Worm (Caenorhabditis elegans) whole organism, L1 larva: ENCODE measurements around the gene C02B8.1.

Source experiments
- C04F5.9 ChIP-seq: sonication (generic microtip); optimal IDR thresholded peaks from 2 replicates; lab custom pipeline; 2016; ENCODE audit warnings: missing genetic modification characterization, missing compliant biosample characterization
- C16A3.4 ChIP-seq: fragments of 150-350 bp; optimal IDR thresholded peaks from 2 replicates; lab custom pipeline; 2014; ENCODE audit warnings: missing biosample characterization, missing genetic modification characterization
- C34B4.2 ChIP-seq: sonication (generic microtip); optimal IDR thresholded peaks from 2 replicates; lab custom pipeline; 2017; ENCODE audit warnings: mild to moderate bottlenecking, missing genetic modification characterization, missing compliant biosample characterization
- F16B12.6 ChIP-seq: fragments of 150-350 bp; optimal IDR thresholded peaks from 2 replicates; lab custom pipeline; 2014; ENCODE audit warnings: missing biosample characterization, missing genetic modification characterization
- aha-1 ChIP-seq: fragments of 150-350 bp; optimal IDR thresholded peaks from 2 replicates; lab custom pipeline; 2014; ENCODE audit warnings: missing biosample characterization, missing genetic modification characterization
- alr-1 ChIP-seq: fragments of 200-800 bp; sonication (Bioruptor generic); optimal IDR thresholded peaks from 2 replicates; lab custom pipeline; 2018; ENCODE audit warnings: borderline replicate concordance, mild to moderate bottlenecking, missing genetic modification characterization, missing compliant biosample characterization
- ama-1 ChIP-seq: fragments of 150-350 bp; optimal IDR thresholded peaks from 2 replicates; lab custom pipeline; 2014
- blmp-1 ChIP-seq: fragments of 150-350 bp; optimal IDR thresholded peaks from 2 replicates; lab custom pipeline; 2014; ENCODE audit warnings: missing biosample characterization, missing genetic modification characterization
- ceh-63 ChIP-seq: fragments of 200-800 bp; sonication (Bioruptor generic); optimal IDR thresholded peaks from 2 replicates; lab custom pipeline; 2018; ENCODE audit warnings: mild to moderate bottlenecking, missing genetic modification characterization, missing compliant biosample characterization
- ceh-82 ChIP-seq, 3 experiments: fragments of 150-350 bp in 1 of 3; sonication (generic microtip) in 2 of 3; optimal IDR thresholded peaks; 2 replicates each; lab custom pipeline; 2014 to 2017; ENCODE audit warnings: missing biosample characterization in 3 of 3, missing genetic modification characterization in 3 of 3
- ceh-88 ChIP-seq: fragments of 200-800 bp; sonication (Bioruptor generic); IDR thresholded peaks from 2 replicates; pipeline ENCODE4 v1.3.6; 2022; ENCODE audit warnings: missing genetic modification characterization, missing compliant biosample characterization
- ces-1 ChIP-seq: fragments of 150-350 bp; optimal IDR thresholded peaks from 2 replicates; lab custom pipeline; 2014; ENCODE audit warnings: missing biosample characterization, missing genetic modification reagents, missing genetic modification characterization
- efl-1 ChIP-seq, 4 experiments: fragments of 150-350 bp; optimal IDR thresholded peaks in 3 of 4; peaks in 1 of 4; 1 replicate in 1 of 4; 2 replicates in 3 of 4; lab custom pipeline; 2014; ENCODE audit warnings: missing biosample characterization in 2 of 4, missing genetic modification characterization in 2 of 4, missing genetic modification reagents in 2 of 4
- efl-3 ChIP-seq: fragments of 200-800 bp; sonication (Bioruptor generic); optimal IDR thresholded peaks from 2 replicates; lab custom pipeline; 2018; ENCODE audit warnings: mild to moderate bottlenecking, missing genetic modification characterization, missing compliant biosample characterization
- egl-13 ChIP-seq: sonication (generic microtip); optimal IDR thresholded peaks from 2 replicates; lab custom pipeline; 2016; ENCODE audit warnings: missing genotype, missing genetic modification reagents, missing genetic modification characterization, missing compliant biosample characterization
- elt-2 ChIP-seq: sonication (generic microtip); optimal IDR thresholded peaks from 2 replicates; lab custom pipeline; 2016; ENCODE audit warnings: missing genetic modification characterization, mild to moderate bottlenecking, inconsistent platforms, missing compliant biosample characterization, missing genetic modification reagents
- grh-1 ChIP-seq: fragments of 200-800 bp; sonication (Bioruptor generic); IDR thresholded peaks from 2 replicates; pipeline ENCODE4 v1.3.6; 2022; ENCODE audit warnings: missing genetic modification reagents, missing genetic modification characterization, missing compliant biosample characterization
- hpl-2 ChIP-seq: fragments of 150-350 bp; optimal IDR thresholded peaks from 2 replicates; lab custom pipeline; 2014; ENCODE audit warnings: missing biosample characterization, missing genetic modification reagents, missing genetic modification characterization
- irx-1 ChIP-seq: sonication (generic microtip); optimal IDR thresholded peaks from 2 replicates; lab custom pipeline; 2016; ENCODE audit warnings: missing genetic modification characterization, missing compliant biosample characterization
- jun-1 ChIP-seq: fragments of 150-350 bp; optimal IDR thresholded peaks from 2 replicates; lab custom pipeline; 2014; ENCODE audit warnings: missing biosample characterization, missing genetic modification reagents, missing genetic modification characterization
- lin-13 ChIP-seq: fragments of 150-350 bp; optimal IDR thresholded peaks from 2 replicates; lab custom pipeline; 2014; ENCODE audit warnings: missing biosample characterization, missing genetic modification reagents, missing genetic modification characterization
- lin-14 ChIP-seq: fragments of 200-800 bp; sonication (Bioruptor generic); optimal IDR thresholded peaks from 2 replicates; lab custom pipeline; 2018; ENCODE audit warnings: mild to moderate bottlenecking, missing genetic modification characterization, moderate library complexity, missing compliant biosample characterization
- lin-39 ChIP-seq: fragments of 150-350 bp; optimal IDR thresholded peaks from 2 replicates; lab custom pipeline; 2014; ENCODE audit warnings: missing biosample characterization, missing genetic modification reagents, missing genetic modification characterization
- lir-3 ChIP-seq: sonication (generic microtip); optimal IDR thresholded peaks from 2 replicates; lab custom pipeline; 2016; ENCODE audit warnings: mild to moderate bottlenecking, missing genetic modification characterization, moderate library complexity, missing compliant biosample characterization; ENCODE audit not compliant: poor library complexity
- lsy-2 ChIP-seq, 2 experiments: fragments of 150-350 bp; optimal IDR thresholded peaks; 2 replicates each; lab custom pipeline; 2014; ENCODE audit warnings: missing biosample characterization in 2 of 2, missing genetic modification characterization in 2 of 2
- mdl-1 ChIP-seq, 2 experiments: fragments of 150-350 bp; optimal IDR thresholded peaks; 2 replicates each; lab custom pipeline; 2014 to 2017; ENCODE audit warnings: missing biosample characterization in 2 of 2, missing genetic modification characterization in 2 of 2, inconsistent platforms in 1 of 2
- mef-2 ChIP-seq: fragments of 150-350 bp; optimal IDR thresholded peaks from 2 replicates; lab custom pipeline; 2014; ENCODE audit warnings: missing biosample characterization, missing genetic modification characterization
- mep-1 ChIP-seq: fragments of 150-350 bp; optimal IDR thresholded peaks from 2 replicates; lab custom pipeline; 2014; ENCODE audit warnings: missing biosample characterization, missing genetic modification characterization
- nhr-11 ChIP-seq: fragments of 150-350 bp; optimal IDR thresholded peaks from 2 replicates; lab custom pipeline; 2014; ENCODE audit warnings: missing biosample characterization, missing genetic modification characterization
- nhr-12 ChIP-seq: sonication (generic microtip); optimal IDR thresholded peaks from 2 replicates; lab custom pipeline; 2017; ENCODE audit warnings: missing biosample characterization, missing genetic modification characterization
- nhr-20 ChIP-seq: sonication (generic microtip); optimal IDR thresholded peaks from 2 replicates; lab custom pipeline; 2016; ENCODE audit warnings: mild to moderate bottlenecking, missing genetic modification characterization, missing compliant biosample characterization
- nhr-47 ChIP-seq: sonication (generic microtip); optimal IDR thresholded peaks from 2 replicates; lab custom pipeline; 2016; ENCODE audit warnings: mild to moderate bottlenecking, missing genetic modification characterization, moderate library complexity, missing compliant biosample characterization
- nhr-71 ChIP-seq: sonication (generic microtip); optimal IDR thresholded peaks from 2 replicates; lab custom pipeline; 2016; ENCODE audit warnings: mild to moderate bottlenecking, missing genetic modification characterization, moderate library complexity, missing compliant biosample characterization
- nhr-77 ChIP-seq: fragments of 150-350 bp; optimal IDR thresholded peaks from 2 replicates; lab custom pipeline; 2014; ENCODE audit warnings: missing biosample characterization, missing genetic modification characterization
- pag-3 ChIP-seq: sonication (generic microtip); optimal IDR thresholded peaks from 2 replicates; lab custom pipeline; 2017; ENCODE audit warnings: missing genetic modification characterization, mild to moderate bottlenecking, missing compliant biosample characterization, antibody characterized with exemption, borderline replicate concordance; ENCODE audit not compliant: insufficient read depth
- pax-3 ChIP-seq: fragments of 200-800 bp; sonication (Bioruptor generic); optimal IDR thresholded peaks from 2 replicates; lab custom pipeline; 2018; ENCODE audit warnings: mild to moderate bottlenecking, missing genetic modification characterization, moderate library complexity, missing compliant biosample characterization
- pqm-1 ChIP-seq: sonication (generic microtip); optimal IDR thresholded peaks from 3 replicates; lab custom pipeline; 2017; ENCODE audit warnings: missing biosample characterization, missing genetic modification characterization
- rnt-1 ChIP-seq: sonication (generic microtip); optimal IDR thresholded peaks from 2 replicates; lab custom pipeline; 2016; ENCODE audit warnings: mild to moderate bottlenecking, missing genetic modification characterization, moderate library complexity, missing compliant biosample characterization
- skn-1 ChIP-seq: fragments of 150-350 bp; optimal IDR thresholded peaks from 2 replicates; lab custom pipeline; 2014; ENCODE audit warnings: missing biosample characterization, missing genetic modification characterization
- snu-23 ChIP-seq: sonication (generic microtip); optimal IDR thresholded peaks from 2 replicates; lab custom pipeline; 2016; ENCODE audit warnings: missing genetic modification characterization, missing compliant biosample characterization
- sox-4 ChIP-seq: sonication (generic microtip); optimal IDR thresholded peaks from 2 replicates; lab custom pipeline; 2016; ENCODE audit warnings: missing genetic modification characterization, missing compliant biosample characterization
- sptf-1 ChIP-seq: fragments of 150-350 bp; optimal IDR thresholded peaks from 2 replicates; lab custom pipeline; 2014; ENCODE audit warnings: missing biosample characterization, missing genetic modification characterization
- swsn-7 ChIP-seq: sonication (generic microtip); optimal IDR thresholded peaks from 2 replicates; lab custom pipeline; 2016; ENCODE audit warnings: missing genetic modification characterization, missing compliant biosample characterization
- unc-130 ChIP-seq: fragments of 150-350 bp; optimal IDR thresholded peaks from 2 replicates; lab custom pipeline; 2017; ENCODE audit warnings: missing biosample characterization, missing genetic modification characterization, inconsistent platforms
- unc-62 ChIP-seq: fragments of 150-350 bp; optimal IDR thresholded peaks from 2 replicates; lab custom pipeline; 2014; ENCODE audit warnings: missing biosample characterization, missing genetic modification reagents, missing genetic modification characterization
- unc-86 ChIP-seq: sonication (generic microtip); optimal IDR thresholded peaks from 2 replicates; lab custom pipeline; 2016; ENCODE audit warnings: missing genetic modification characterization, missing compliant biosample characterization
- unc-98 ChIP-seq: fragments of 200-800 bp; sonication (Bioruptor generic); IDR thresholded peaks from 2 replicates; pipeline ENCODE4 v1.3.6; 2022; ENCODE audit warnings: missing genetic modification characterization, missing compliant biosample characterization
- xbp-1 ChIP-seq: sonication (generic microtip); optimal IDR thresholded peaks from 2 replicates; lab custom pipeline; 2016; ENCODE audit warnings: missing genetic modification characterization, missing compliant biosample characterization
- zag-1 ChIP-seq: fragments of 150-350 bp; optimal IDR thresholded peaks from 2 replicates; lab custom pipeline; 2014; ENCODE audit warnings: missing biosample characterization, missing genetic modification characterization
- ztf-11 ChIP-seq, 2 experiments: sonication (generic microtip); optimal IDR thresholded peaks; 2 replicates each; lab custom pipeline; 2016 to 2017; ENCODE audit warnings: missing genetic modification characterization in 2 of 2, missing biosample characterization in 1 of 2, missing compliant biosample characterization in 1 of 2

C02B8.1 gene

DNA sequence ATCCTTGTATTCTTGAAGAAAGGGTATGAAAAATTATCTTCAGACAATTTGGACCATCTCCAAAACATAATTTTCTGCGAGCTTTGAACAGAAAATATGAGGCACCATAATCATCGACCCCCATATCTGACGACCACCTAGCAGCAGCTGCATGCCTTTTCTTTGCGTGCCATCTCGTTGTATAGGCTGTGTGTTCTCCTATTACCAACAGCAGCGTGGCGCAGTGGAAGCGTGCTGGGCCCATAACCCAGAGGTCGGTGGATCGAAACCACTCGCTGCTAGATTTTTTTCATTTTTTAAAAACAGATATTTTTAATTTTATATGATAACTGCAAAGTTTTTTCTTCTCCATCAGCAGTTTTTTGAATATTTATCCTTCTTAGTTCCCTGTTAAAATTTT is 8.5 kb downstream of the C02B8.1 start:
- TF ChIP-seq aha-1 (tag; lab: Kevin White, UChicago) (no peak), nhr-71 (peak; percentile 35), ceh-82 (tag; optimal IDR thresholded peaks at IDR 0.05; lab: Kevin White, UChicago) (peak in 2 of 3 experiments; percentile 28 to 35), nhr-20 (tag; lab: Kevin White, UChicago) (no peak), nhr-47 (peak; percentile 49), unc-130 (tag; lab: Kevin White, UChicago) (no peak), snu-23 (GFP tag; lab: Kevin White, UChicago) (peak; percentile 3), mdl-1 (tag; optimal IDR thresholded peaks at IDR 0.05; lab: Kevin White, UChicago) (peak in 1 of 2 experiments; percentile 4), efl-1 (optimal IDR thresholded peaks at IDR 0.05; lab: Kevin White, UChicago) (no peak), efl-1 (GFP tag; optimal IDR thresholded peaks at IDR 0.05 in 1 of 2; lab: Kevin White, UChicago) (peak in 1 of 2 experiments; percentile 82), unc-86 (tag; lab: Kevin White, UChicago) (peak; percentile 41), swsn-7 (tag; lab: Kevin White, UChicago) (peak; percentile 4), rnt-1 (peak; percentile 44), skn-1 (tag; lab: Kevin White, UChicago) (peak; percentile 35), unc-98 (GFP tag; lab: Robert Waterston, UW) (no peak)
- TF ChIP-seq, all 84 proteins: peak for 10

DNA sequence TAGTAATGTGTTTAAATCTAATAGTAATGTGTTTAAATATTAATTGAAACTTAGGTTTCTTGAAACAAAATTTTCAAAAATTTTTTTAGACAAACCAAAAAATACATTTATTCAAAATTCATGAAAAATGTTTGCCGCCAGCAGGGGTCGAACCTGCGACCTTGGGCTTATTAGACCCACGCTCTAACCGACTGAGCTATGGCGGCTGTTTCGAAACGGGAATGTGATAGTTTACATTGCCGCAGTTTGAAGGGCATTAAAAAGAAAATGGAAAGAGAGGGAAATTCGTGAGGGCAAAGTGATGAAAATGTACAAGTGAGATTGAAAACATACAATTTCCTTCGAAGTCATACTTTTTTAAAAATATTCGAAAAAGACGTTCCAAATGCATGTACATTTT is 9.0 kb downstream of the C02B8.1 start:
- peak; percentile 3 for TF ChIP-seq skn-1 (tag; lab: Kevin White, UChicago)
- TF ChIP-seq zag-1 = no peak
- TF ChIP-seq rnt-1 = peak; percentile 32
- TF ChIP-seq jun-1 (tag; lab: Kevin White, UChicago) = no peak
- TF ChIP-seq lin-13 = no peak
- peak; percentile 56 for TF ChIP-seq mep-1 (tag; lab: Kevin White, UChicago)
- no peak for TF ChIP-seq sox-4 (tag; lab: Kevin White, UChicago)
- peak; percentile 51 for TF ChIP-seq nhr-71
- TF ChIP-seq xbp-1 (tag; lab: Kevin White, UChicago) = peak; percentile 37
- no peak for TF ChIP-seq C34B4.2
- peak in 2 of 3 experiments; percentile 6 to 24 for TF ChIP-seq ceh-82 (tag; optimal IDR thresholded peaks at IDR 0.05; lab: Kevin White, UChicago)
- TF ChIP-seq C04F5.9 = no peak
- TF ChIP-seq hpl-2 (GFP tag; lab: Kevin White, UChicago) = no peak
- no peak for TF ChIP-seq unc-86 (tag; lab: Kevin White, UChicago)
- no peak for TF ChIP-seq grh-1 (GFP tag; lab: Robert Waterston, UW)
- peak in 1 of 2 experiments; percentile 50 for TF ChIP-seq mdl-1 (tag; optimal IDR thresholded peaks at IDR 0.05; lab: Kevin White, UChicago)
- no peak for TF ChIP-seq alr-1 (tag; lab: Kevin White, UChicago)
- no peak for TF ChIP-seq egl-13 (tag; lab: Kevin White, UChicago)
- TF ChIP-seq pqm-1 (tag; lab: Kevin White, UChicago) = no peak
- TF ChIP-seq lin-39 (tag; lab: Kevin White, UChicago) = no peak
- no peak for TF ChIP-seq lir-3 (tag; lab: Kevin White, UChicago)
- no peak for TF ChIP-seq unc-62
- peak; percentile 20 for TF ChIP-seq blmp-1 (tag; lab: Kevin White, UChicago)
- peak; percentile 62 for TF ChIP-seq C16A3.4 (tag; lab: Kevin White, UChicago)
- TF ChIP-seq ztf-11 (tag; optimal IDR thresholded peaks at IDR 0.05; lab: Kevin White, UChicago) = no peak
- TF ChIP-seq ceh-63 (GFP tag; lab: Kevin White, UChicago) = no peak
- no peak for TF ChIP-seq F16B12.6
- TF ChIP-seq swsn-7 (tag; lab: Kevin White, UChicago) = peak; percentile 30
- no peak for TF ChIP-seq efl-3 (GFP tag; lab: Kevin White, UChicago)
- no peak for TF ChIP-seq irx-1
- peak in 1 of 2 experiments; percentile 3 for TF ChIP-seq lsy-2 (tag; optimal IDR thresholded peaks at IDR 0.05; lab: Kevin White, UChicago)
- TF ChIP-seq nhr-11 (tag; lab: Kevin White, UChicago) = no peak
- TF ChIP-seq sptf-1 = no peak
- TF ChIP-seq ceh-88 = no peak
- peak; percentile 42 for TF ChIP-seq lin-14
- no peak for TF ChIP-seq mef-2 (tag; lab: Kevin White, UChicago)
- TF ChIP-seq pax-3 (tag; lab: Kevin White, UChicago) = no peak
- TF ChIP-seq pag-3 (tag; lab: Kevin White, UChicago) = no peak
- no peak for TF ChIP-seq unc-98 (GFP tag; lab: Robert Waterston, UW)
- TF ChIP-seq ama-1 (lab: Kevin White, UChicago) = no peak
- no peak for TF ChIP-seq nhr-77 (tag; lab: Kevin White, UChicago)
- no peak for TF ChIP-seq elt-2 (tag; lab: Kevin White, UChicago)
- TF ChIP-seq nhr-12 (tag; lab: Kevin White, UChicago) = no peak
- no peak for TF ChIP-seq ces-1 (GFP tag; lab: Kevin White, UChicago)
